Worm (Caenorhabditis elegans) whole organism, L2 larva: ENCODE data around the gene Y39A1A.20.

Experiments
- aly-2 ChIP-seq: fragments of 150-350 bp; optimal IDR thresholded peaks from 2 replicates; lab custom pipeline; 2014; ENCODE audit warnings: missing biosample characterization, missing genetic modification characterization
- lin-11 ChIP-seq: fragments of 150-350 bp; sonication (generic microtip); optimal IDR thresholded peaks from 2 replicates; lab custom pipeline; 2014; ENCODE audit warnings: missing biosample characterization, missing genetic modification characterization, inconsistent platforms, mixed read lengths
- skn-1 ChIP-seq: sonication (generic microtip); optimal IDR thresholded peaks from 2 replicates; lab custom pipeline; 2017; ENCODE audit warnings: missing biosample characterization, missing genetic modification characterization
- zag-1 ChIP-seq: fragments of 150-350 bp; optimal IDR thresholded peaks from 2 replicates; lab custom pipeline; 2014; ENCODE audit warnings: missing biosample characterization, missing genetic modification characterization

ce11 chrIII:10711192-10711673 is 10.9 kb upstream of the Y39A1A.20 start, which contains the start of gene W09D10.5:
- no peak for TF ChIP-seq lin-11 (tag; lab: Kevin White, UChicago)
- no peak for TF ChIP-seq skn-1 (tag; lab: Kevin White, UChicago)
- no peak for TF ChIP-seq zag-1
- TF ChIP-seq aly-2 = no peak
